Fruit fly (Drosophila melanogaster) whole organism, prepupa: ENCODE measurements around the gene CG11374.

Experiments used
- Blimp-1 ChIP-seq: fragments of 200-800 bp; sonication (Bioruptor generic); optimal IDR thresholded peaks from 3 replicates; lab custom pipeline; 2017; ENCODE audit warnings: missing biosample characterization, missing genetic modification characterization, mild to moderate bottlenecking, moderate library complexity, missing genetic modification reagents
- CG10631 ChIP-seq: fragments of 200-800 bp; sonication (Bioruptor generic); optimal IDR thresholded peaks from 2 replicates; lab custom pipeline; 2016; ENCODE audit warnings: missing biosample characterization, missing genetic modification characterization
- CG10669 ChIP-seq: fragments of 200-800 bp; sonication (Bioruptor generic); optimal IDR thresholded peaks from 3 replicates; lab custom pipeline; 2018; ENCODE audit warnings: missing biosample characterization, mild to moderate bottlenecking, missing genetic modification characterization, moderate library complexity
- CG11294 ChIP-seq: fragments of 200-800 bp; sonication (Bioruptor generic); IDR thresholded peaks from 2 replicates; pipeline ENCODE4 v1.3.6; 2022; ENCODE audit warnings: missing biosample characterization, missing genetic modification characterization
- CG11762 ChIP-seq: fragments of 200-800 bp; sonication (Bioruptor generic); optimal IDR thresholded peaks from 3 replicates; lab custom pipeline; 2016; ENCODE audit warnings: missing biosample characterization, missing genetic modification characterization; ENCODE audit not compliant: insufficient read depth
- CG11902 ChIP-seq: fragments of 200-800 bp; sonication (Bioruptor generic); optimal IDR thresholded peaks from 3 replicates; lab custom pipeline; 2016; ENCODE audit warnings: missing biosample characterization, missing genetic modification characterization
- CG15336 ChIP-seq: fragments of 200-800 bp; sonication (Bioruptor generic); IDR thresholded peaks from 2 replicates; pipeline ENCODE4 v1.3.6; 2022; ENCODE audit warnings: missing biosample characterization, missing genetic modification characterization
- CG1621 ChIP-seq: fragments of 200-800 bp; sonication (Bioruptor generic); optimal IDR thresholded peaks from 3 replicates; lab custom pipeline; 2018; ENCODE audit warnings: missing biosample characterization, mild to moderate bottlenecking, missing genetic modification characterization
- CG16779 ChIP-seq: fragments of 200-800 bp; sonication (Bioruptor generic); optimal IDR thresholded peaks from 3 replicates; lab custom pipeline; 2017; ENCODE audit warnings: missing biosample characterization, mild to moderate bottlenecking, missing genetic modification characterization
- CG3032 ChIP-seq: fragments of 200-800 bp; optimal IDR thresholded peaks from 2 replicates; lab custom pipeline; 2019; ENCODE audit warnings: missing biosample characterization, mild to moderate bottlenecking, missing genetic modification characterization, moderate library complexity
- CG31627 ChIP-seq: fragments of 200-800 bp; sonication (Bioruptor generic); optimal IDR thresholded peaks from 3 replicates; lab custom pipeline; 2016; ENCODE audit warnings: missing biosample characterization, missing genetic modification characterization
- CG32006 ChIP-seq: fragments of 200-800 bp; sonication (Bioruptor generic); optimal IDR thresholded peaks from 3 replicates; lab custom pipeline; 2017; ENCODE audit warnings: missing biosample characterization, mild to moderate bottlenecking, missing genetic modification characterization
- CG4318 ChIP-seq: fragments of 200-800 bp; sonication (Bioruptor generic); optimal IDR thresholded peaks from 3 replicates; lab custom pipeline; 2017; ENCODE audit warnings: missing biosample characterization, mild to moderate bottlenecking, missing genetic modification characterization
- CG6163 ChIP-seq: fragments of 200-800 bp; sonication (Bioruptor generic); IDR thresholded peaks from 3 replicates; pipeline ENCODE4 v1.3.6; 2022; ENCODE audit warnings: missing biosample characterization, missing genetic modification characterization
- CG6808 ChIP-seq: fragments of 200-800 bp; sonication (Bioruptor generic); optimal IDR thresholded peaks from 3 replicates; lab custom pipeline; 2017; ENCODE audit warnings: missing biosample characterization, missing genetic modification characterization, mild to moderate bottlenecking, moderate library complexity, missing genetic modification reagents
- CG6854 ChIP-seq: fragments of 200-800 bp; sonication (Bioruptor generic); optimal IDR thresholded peaks from 2 replicates; lab custom pipeline; 2017; ENCODE audit warnings: missing biosample characterization, mild to moderate bottlenecking, missing genetic modification characterization
- CG7368 ChIP-seq: fragments of 200-800 bp; sonication (Bioruptor generic); optimal IDR thresholded peaks from 3 replicates; lab custom pipeline; 2016; ENCODE audit warnings: missing biosample characterization, missing genetic modification characterization
- CG8119 ChIP-seq: fragments of 200-800 bp; sonication (Bioruptor generic); IDR thresholded peaks from 3 replicates; pipeline ENCODE4 v1.3.6; 2022; ENCODE audit warnings: missing biosample characterization, missing genetic modification characterization
- Eip75B ChIP-seq: fragments of 200-800 bp; sonication (Bioruptor generic); optimal IDR thresholded peaks from 3 replicates; lab custom pipeline; 2016; ENCODE audit warnings: missing biosample characterization, missing genetic modification characterization
- Eip78C ChIP-seq: fragments of 200-800 bp; sonication (Bioruptor generic); peaks from one replicate; lab custom pipeline; 2016; ENCODE audit warnings: missing biosample characterization, missing genetic modification characterization
- Ets21C ChIP-seq: fragments of 200-800 bp; sonication (Bioruptor generic); optimal IDR thresholded peaks from 3 replicates; lab custom pipeline; 2016; ENCODE audit warnings: missing biosample characterization, missing genetic modification characterization
- Hr38 ChIP-seq: sonication (Bioruptor generic); optimal IDR thresholded peaks from 2 replicates; lab custom pipeline; 2016; ENCODE audit warnings: missing biosample characterization, missing genetic modification characterization
- Sox102F ChIP-seq: fragments of 200-800 bp; sonication (Bioruptor generic); optimal IDR thresholded peaks from 2 replicates; lab custom pipeline; 2016; ENCODE audit warnings: missing biosample characterization, mild to moderate bottlenecking, missing genetic modification characterization
- Sox14 ChIP-seq: fragments of 200-800 bp; sonication (Bioruptor generic); optimal IDR thresholded peaks from 3 replicates; lab custom pipeline; 2016; ENCODE audit warnings: missing biosample characterization, missing genetic modification characterization
- Sox15 ChIP-seq: fragments of 200-800 bp; sonication (Bioruptor generic); optimal IDR thresholded peaks from 3 replicates; lab custom pipeline; 2016; ENCODE audit warnings: missing biosample characterization, missing genetic modification characterization
- achi ChIP-seq: fragments of 200-800 bp; sonication (Bioruptor generic); optimal IDR thresholded peaks from 3 replicates; lab custom pipeline; 2016; ENCODE audit warnings: missing biosample characterization, missing genetic modification characterization
- acj6 ChIP-seq: fragments of 200-800 bp; sonication (Bioruptor generic); optimal IDR thresholded peaks from 3 replicates; lab custom pipeline; 2016; ENCODE audit warnings: missing biosample characterization, missing genetic modification characterization
- cyc ChIP-seq: fragments of 200-800 bp; sonication (Bioruptor generic); optimal IDR thresholded peaks from 3 replicates; lab custom pipeline; 2016; ENCODE audit warnings: missing biosample characterization, missing genetic modification characterization
- dac ChIP-seq: fragments of 200-800 bp; sonication (Bioruptor generic); optimal IDR thresholded peaks from 2 replicates; lab custom pipeline; 2017; ENCODE audit warnings: missing biosample characterization, mild to moderate bottlenecking, missing genetic modification characterization
- eg ChIP-seq: fragments of 200-800 bp; sonication (Bioruptor generic); IDR thresholded peaks from 3 replicates; pipeline ENCODE4 v1.3.6; 2022; ENCODE audit warnings: missing biosample characterization, missing genetic modification characterization
- esn ChIP-seq: fragments of 200-800 bp; sonication (Bioruptor generic); optimal IDR thresholded peaks from 2 replicates; lab custom pipeline; 2016; ENCODE audit warnings: missing biosample characterization, mild to moderate bottlenecking, missing genetic modification characterization, moderate library complexity
- fd85E ChIP-seq: fragments of 200-800 bp; sonication (Bioruptor generic); optimal IDR thresholded peaks from 3 replicates; lab custom pipeline; 2016; ENCODE audit warnings: missing biosample characterization, missing genetic modification characterization
- fkh ChIP-seq: fragments of 200-800 bp; sonication (Bioruptor generic); optimal IDR thresholded peaks from 3 replicates; lab custom pipeline; 2017; ENCODE audit warnings: missing biosample characterization, mild to moderate bottlenecking, missing genetic modification characterization, moderate library complexity
- lz ChIP-seq: fragments of 200-800 bp; sonication (Bioruptor generic); optimal IDR thresholded peaks from 3 replicates; lab custom pipeline; 2016; ENCODE audit warnings: missing biosample characterization, missing genetic modification characterization
- net ChIP-seq: fragments of 200-800 bp; sonication (Bioruptor generic); optimal IDR thresholded peaks from 3 replicates; lab custom pipeline; 2016; ENCODE audit warnings: missing biosample characterization, missing genetic modification characterization
- pdm3 ChIP-seq: fragments of 200-800 bp; sonication (Bioruptor generic); optimal IDR thresholded peaks from 3 replicates; lab custom pipeline; 2016; ENCODE audit warnings: missing biosample characterization, missing genetic modification characterization
- salr ChIP-seq, 2 experiments: fragments of 200-800 bp; sonication (Bioruptor generic); optimal IDR thresholded peaks; 3 replicates each; lab custom pipeline; 2016 to 2018; ENCODE audit warnings: missing biosample characterization in 2 of 2, missing genetic modification characterization in 2 of 2, mild to moderate bottlenecking in 1 of 2
- ss ChIP-seq, 2 experiments: fragments of 200-800 bp; sonication (Bioruptor generic); optimal IDR thresholded peaks; 2 replicates in 1 of 2; 3 replicates in 1 of 2; lab custom pipeline; 2017 to 2018; ENCODE audit warnings: mild to moderate bottlenecking in 2 of 2, missing biosample characterization in 2 of 2, missing genetic modification characterization in 2 of 2, moderate library complexity in 1 of 2
- svp ChIP-seq: fragments of 200-800 bp; sonication (Bioruptor generic); peaks from one replicate; lab custom pipeline; 2016; ENCODE audit warnings: missing biosample characterization, missing genetic modification characterization
- topi ChIP-seq: fragments of 200-800 bp; sonication (Bioruptor generic); optimal IDR thresholded peaks from 3 replicates; lab custom pipeline; 2016; ENCODE audit warnings: missing biosample characterization, missing genetic modification characterization

Gene CG11374

dm6 chr2L:110046-110445, 33.9 kb downstream of the CG11374 start:
- TF ChIP-seq cyc (GFP tag; lab: Kevin White, UChicago) (no peak), CG10631 (GFP tag; lab: Kevin White, UChicago) (no peak)

DNA sequence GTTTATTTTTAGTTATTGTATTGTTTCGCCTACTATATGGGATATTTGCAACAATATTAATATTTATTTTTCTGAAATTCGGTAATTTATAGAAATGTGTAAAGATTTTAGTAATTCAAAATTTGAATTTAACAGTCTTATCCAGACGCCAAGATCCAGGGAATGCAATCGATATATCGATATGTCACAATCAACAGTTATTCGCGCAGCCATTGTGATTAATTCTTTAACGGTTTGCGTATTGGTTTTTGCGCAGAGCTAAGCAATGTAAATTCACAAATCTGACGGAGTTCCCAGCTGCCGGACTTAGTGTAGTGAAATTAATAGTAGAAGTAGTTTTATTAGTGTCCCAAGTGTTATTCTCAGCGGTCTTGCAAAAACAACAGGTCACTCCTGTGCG, 38.3 kb downstream of the CG11374 start, which contains the start of gene ND-15:
ND-15 (plus strand) TSS at position 298 of the 400 bp plus-strand sequence.
- TF ChIP-seq Eip78C (GFP tag; lab: Kevin White, UChicago), result no peak
- peak; percentile 21 for TF ChIP-seq svp

dm6 chr2L:116388-116787, 40.2 kb downstream of the CG11374 start, which contains the start of gene CG13694:
Gene CG13694 (minus strand): TSS chr2L:116488.
- TF ChIP-seq Ets21C (GFP tag; lab: Kevin White, UChicago) (no peak), ss (GFP tag; optimal IDR thresholded peaks at IDR 0.05; lab: Kevin White, UChicago) (no peak), lz (GFP tag; lab: Kevin White, UChicago) (no peak), CG15336 (GFP tag; lab: Robert Waterston, UW) (no peak), Sox15 (GFP tag; lab: Kevin White, UChicago) (no peak), CG4318 (GFP tag; lab: Kevin White, UChicago) (no peak), achi (GFP tag; lab: Kevin White, UChicago) (no peak), CG1621 (tag; lab: Kevin White, UChicago) (no peak)
- TF ChIP-seq, all 60 proteins: peak for 0

DNA sequence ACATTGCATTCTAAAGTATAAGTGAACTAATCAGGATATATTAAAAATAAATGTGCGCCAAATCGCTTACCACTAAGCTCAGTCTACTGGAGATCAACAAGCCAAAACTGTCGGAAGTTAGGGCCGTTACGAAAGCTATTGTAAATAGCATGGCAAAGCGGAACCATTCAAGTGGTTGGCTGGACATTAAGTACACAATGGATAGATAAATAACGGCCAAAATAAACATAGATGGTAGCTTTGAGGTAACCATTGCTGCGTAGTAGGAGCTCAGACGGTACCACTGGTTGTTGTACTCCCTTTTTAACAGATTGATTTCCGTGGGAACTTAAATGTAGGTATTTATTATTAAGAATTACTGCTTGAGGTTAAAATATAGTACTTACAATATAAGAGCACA, 41.6 kb downstream of the CG11374 start:
- TF ChIP-seq svp (no peak), topi (GFP tag; lab: Kevin White, UChicago) (no peak), fkh (GFP tag; lab: Kevin White, UChicago) (peak; percentile 60), achi (GFP tag; lab: Kevin White, UChicago) (no peak)

DNA sequence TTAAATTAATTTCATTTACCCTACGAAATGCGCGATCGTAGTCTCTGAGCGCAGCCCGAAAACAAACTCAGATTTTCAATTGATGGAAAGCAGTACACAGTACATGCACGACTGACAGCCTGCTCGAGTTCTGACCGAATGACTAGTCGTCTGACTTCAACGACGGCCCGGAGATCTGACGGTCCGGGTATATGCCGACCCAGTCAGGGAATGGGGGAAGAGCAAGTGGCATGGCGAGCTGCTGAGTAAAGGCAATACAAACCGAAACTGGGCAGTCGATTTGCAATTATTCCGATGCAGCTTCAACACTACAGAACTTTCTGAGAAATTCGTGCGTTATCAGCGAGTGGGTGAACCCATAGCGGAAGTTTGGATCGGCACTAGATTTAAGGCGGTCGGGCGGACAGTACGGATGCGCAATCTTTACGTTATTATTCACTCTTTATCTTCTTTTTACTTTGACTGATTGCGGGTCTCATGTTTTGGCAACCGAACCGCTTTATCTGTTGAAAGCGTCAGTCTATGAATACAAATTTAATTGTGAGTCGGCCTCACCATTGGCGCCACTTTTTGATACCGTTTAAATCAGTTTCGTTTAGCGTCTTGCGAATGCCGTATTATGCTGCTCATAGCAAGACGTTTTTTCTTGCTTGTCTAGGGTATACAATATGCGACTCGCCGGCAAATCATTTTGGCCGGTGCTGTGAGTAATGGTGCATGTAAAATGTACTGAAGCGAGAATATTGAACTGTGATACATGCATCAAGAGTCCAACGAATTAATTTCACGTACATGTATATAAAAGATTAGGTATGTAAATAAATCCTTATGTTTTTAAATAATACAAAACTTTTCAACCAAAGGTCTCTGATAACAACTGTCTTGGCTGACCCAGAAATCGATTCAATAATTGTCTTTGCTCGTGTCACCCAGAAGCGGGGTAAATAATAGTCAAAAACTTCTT, 44.6 kb downstream of the CG11374 start:
- peak; percentile 74 for TF ChIP-seq CG32006 (GFP tag; lab: Kevin White, UChicago)
- no peak for TF ChIP-seq Sox15 (GFP tag; lab: Kevin White, UChicago)
- no peak for TF ChIP-seq Blimp-1 (GFP tag; lab: Kevin White, UChicago)
- TF ChIP-seq CG6163 (GFP tag; lab: Robert Waterston, UW), result no peak
- TF ChIP-seq fd85E (GFP tag; lab: Kevin White, UChicago), result no peak
- no peak for TF ChIP-seq net (GFP tag; lab: Kevin White, UChicago)
- TF ChIP-seq pdm3 (GFP tag; lab: Kevin White, UChicago), result no peak
- no peak for TF ChIP-seq CG3032 (tag; lab: Kevin White, UChicago)
- TF ChIP-seq CG11294 (GFP tag; lab: Robert Waterston, UW), result no peak
- peak; percentile 27 for TF ChIP-seq CG7368 (GFP tag; lab: Kevin White, UChicago)
- TF ChIP-seq CG8119, result no peak
- no peak for TF ChIP-seq acj6 (GFP tag; lab: Kevin White, UChicago)
- TF ChIP-seq Ets21C (GFP tag; lab: Kevin White, UChicago), result peak; percentile 6
- TF ChIP-seq salr (GFP tag; optimal IDR thresholded peaks at IDR 0.05; lab: Kevin White, UChicago), result peak in 1 of 2 experiments; percentile 20
- TF ChIP-seq esn (GFP tag; lab: Kevin White, UChicago), result peak; percentile 51
- TF ChIP-seq CG1621 (tag; lab: Kevin White, UChicago), result no peak
- no peak for TF ChIP-seq eg (GFP tag; lab: Robert Waterston, UW)
- no peak for TF ChIP-seq CG6808 (GFP tag; lab: Kevin White, UChicago)
- no peak for TF ChIP-seq fkh (GFP tag; lab: Kevin White, UChicago)
- TF ChIP-seq lz (GFP tag; lab: Kevin White, UChicago), result no peak
- peak; percentile 6 for TF ChIP-seq CG31627
- TF ChIP-seq Sox14 (GFP tag; lab: Kevin White, UChicago), result peak; percentile 10
- no peak for TF ChIP-seq CG11762 (GFP tag; lab: Kevin White, UChicago)
- peak; percentile 76 for TF ChIP-seq Eip78C (GFP tag; lab: Kevin White, UChicago)
- TF ChIP-seq Hr38 (GFP tag; lab: Kevin White, UChicago), result no peak
- peak; percentile 18 for TF ChIP-seq CG10631 (GFP tag; lab: Kevin White, UChicago)
- TF ChIP-seq CG10669 (GFP tag; lab: Kevin White, UChicago), result peak; percentile 21
- TF ChIP-seq Eip75B (GFP tag; lab: Kevin White, UChicago), result no peak
- no peak for TF ChIP-seq dac
- no peak for TF ChIP-seq Sox102F
- TF ChIP-seq svp, result peak; percentile 84
- TF ChIP-seq CG16779, result no peak
- no peak for TF ChIP-seq ss (GFP tag; optimal IDR thresholded peaks at IDR 0.05; lab: Kevin White, UChicago)
- TF ChIP-seq CG6854 (GFP tag; lab: Kevin White, UChicago), result no peak
- TF ChIP-seq CG11902 (GFP tag; lab: Kevin White, UChicago), result no peak
